Fruit fly (Drosophila melanogaster) whole organism, adult: ENCODE data around the gene DhpD.
A peak's percentile ranks its signal among the peaks of the same experiment; 100 is the strongest.

Experiments used
- CG14711 ChIP-seq: fragments of 200-800 bp; sonication (Bioruptor generic); optimal IDR thresholded peaks from 2 replicates; lab custom pipeline; 2018; ENCODE audit warnings: missing biosample characterization, mild to moderate bottlenecking, missing genetic modification characterization, moderate library complexity
- CG33017 ChIP-seq: fragments of 200-800 bp; sonication (Bioruptor generic); optimal IDR thresholded peaks from 2 replicates; lab custom pipeline; 2018; ENCODE audit warnings: missing biosample characterization, mild to moderate bottlenecking, missing genetic modification characterization, moderate library complexity
- CG7101 ChIP-seq: fragments of 200-800 bp; sonication (Bioruptor generic); optimal IDR thresholded peaks from 2 replicates; lab custom pipeline; 2018; ENCODE audit warnings: missing biosample characterization, mild to moderate bottlenecking, missing genetic modification characterization, moderate library complexity
- Hr96 ChIP-seq: fragments of 200-800 bp; sonication (Bioruptor generic); optimal IDR thresholded peaks from 2 replicates; lab custom pipeline; 2016; ENCODE audit warnings: missing biosample characterization, missing genetic modification characterization
- Mnt ChIP-seq: fragments of 200-800 bp; sonication (Bioruptor generic); optimal IDR thresholded peaks from 2 replicates; lab custom pipeline; 2016; ENCODE audit warnings: missing biosample characterization, mild to moderate bottlenecking, missing genetic modification characterization
- bab1 ChIP-seq: fragments of 200-800 bp; sonication (Bioruptor generic); optimal IDR thresholded peaks from 3 replicates; lab custom pipeline; 2019; ENCODE audit warnings: missing biosample characterization, mild to moderate bottlenecking, missing genetic modification characterization, moderate library complexity
- cic ChIP-seq: fragments of 200-800 bp; sonication (Bioruptor generic); optimal IDR thresholded peaks from 2 replicates; lab custom pipeline; 2017; ENCODE audit warnings: missing biosample characterization, mild to moderate bottlenecking, missing genetic modification characterization, moderate library complexity
- cnc ChIP-seq, 2 experiments: fragments of >200 bp; optimal IDR thresholded peaks; 2 replicates each; lab custom pipeline; 2017
- pad ChIP-seq: fragments of 200-800 bp; sonication (Bioruptor generic); optimal IDR thresholded peaks from 3 replicates; lab custom pipeline; 2017; ENCODE audit warnings: missing biosample characterization, missing genetic modification characterization, mild to moderate bottlenecking, moderate library complexity, missing genetic modification reagents
- toe ChIP-seq: fragments of 200-800 bp; sonication (Bioruptor generic); optimal IDR thresholded peaks from 2 replicates; lab custom pipeline; 2016; ENCODE audit warnings: missing biosample characterization, missing genetic modification characterization

- TF ChIP-seq CG33017 (tag; lab: Kevin White, UChicago) (no peak), Hr96 (peak; percentile 27), CG7101 (peak; percentile 30), cnc (optimal IDR thresholded peaks at IDR 0.05; lab: Kevin White, UChicago) (no peak), toe (GFP tag; lab: Kevin White, UChicago) (no peak), CG14711 (no peak), pad (GFP tag; lab: Kevin White, UChicago) (no peak), Mnt (GFP tag; lab: Kevin White, UChicago) (no peak), cic (GFP tag; lab: Kevin White, UChicago) (peak; percentile 23), bab1 (peak; percentile 79)
Observed at dm6 chr3R:4220780-4221179, 8.3 kb downstream of the DhpD start.
